Fruit fly (Drosophila melanogaster): ENCODE measurements around the gene CG13893.

DNA sequence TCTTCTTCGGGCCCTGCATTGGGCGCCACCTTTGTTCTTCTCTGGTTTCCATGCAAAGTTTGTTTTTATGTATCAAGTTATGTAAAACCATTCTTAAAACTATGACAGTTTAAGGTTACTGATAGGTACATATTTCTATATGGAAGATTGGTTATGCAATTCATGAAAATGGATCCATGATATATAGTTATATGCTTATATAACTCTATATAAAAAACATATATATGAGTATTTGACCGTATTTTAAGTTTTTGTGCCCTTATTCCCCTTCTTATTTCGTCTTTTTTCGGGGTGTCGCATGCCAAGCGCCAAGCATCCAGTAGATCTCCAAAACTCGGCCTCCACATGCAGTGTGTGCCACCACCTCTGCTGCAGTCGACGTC, 12.3 kb upstream of the CG13893 start:
- TF ChIP-seq esn (GFP tag; optimal IDR thresholded peaks at IDR 0.05) (no peak), ss (GFP tag; optimal IDR thresholded peaks at IDR 0.05) (no peak), eg (GFP tag; IDR thresholded peaks at IDR 0.05) (no peak), CG34406 (GFP tag; optimal IDR thresholded peaks at IDR 0.05) (no peak), svp (GFP tag) (no peak), CG32006 (GFP tag; optimal IDR thresholded peaks at IDR 0.05) (no peak), fd85E (GFP tag; optimal IDR thresholded peaks at IDR 0.05) (no peak), Ets96B (tag; optimal IDR thresholded peaks at IDR 0.05) (no peak)

Measured in whole organism, prepupa.